Fruit fly (Drosophila melanogaster) whole organism: ENCODE results near the gene dnd.

ENCODE experiments used
- CG8478 ChIP-seq: fragments of >200 bp; optimal IDR thresholded peaks from 2 replicates; lab custom pipeline; 2018; ENCODE audit warnings: inconsistent platforms
- pan ChIP-seq: fragments of >200 bp; optimal IDR thresholded peaks from 2 replicates; lab custom pipeline; 2017
- usp ChIP-seq: fragments of >200 bp; optimal IDR thresholded peaks from 2 replicates; lab custom pipeline; 2017; ENCODE audit warnings: missing biosample characterization, missing genetic modification characterization, mixed read lengths

DNA sequence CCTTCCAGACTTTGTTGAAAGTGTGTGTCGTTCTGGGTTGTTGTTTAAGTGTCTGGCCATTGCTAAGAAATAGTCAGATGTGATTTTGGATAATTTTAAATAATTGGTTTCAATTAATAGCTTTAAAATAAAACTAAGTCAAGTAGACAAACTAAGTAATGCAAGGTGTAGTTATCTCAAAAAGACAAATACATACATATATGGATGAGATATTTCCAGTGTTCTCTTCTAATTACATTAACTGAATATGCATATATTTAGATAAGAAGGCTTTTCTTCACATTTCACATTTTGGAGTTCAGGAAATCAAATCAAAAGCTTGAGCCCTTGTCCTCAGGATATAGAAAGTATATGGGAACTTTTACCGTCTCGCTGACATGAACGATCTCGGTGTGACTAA lies 9.5 kb downstream of the dnd start, which contains the start of gene P5CDh2:
- TF ChIP-seq pan (lab: Kevin White, UChicago) (no peak), usp (GFP tag; lab: Kevin White, UChicago) (no peak), CG8478 (lab: Kevin White, UChicago) (no peak)
